Worm (Caenorhabditis elegans) whole organism, early embryonic: ENCODE measurements around the gene str-231.

Experiments used
- B0310.2 ChIP-seq: sonication (generic microtip); optimal IDR thresholded peaks from 2 replicates; lab custom pipeline; 2016; ENCODE audit warnings: mild to moderate bottlenecking, missing genetic modification characterization, missing compliant biosample characterization
- F13C5.2 ChIP-seq: sonication (generic microtip); optimal IDR thresholded peaks from 2 replicates; lab custom pipeline; 2017; ENCODE audit warnings: mild to moderate bottlenecking, missing genetic modification characterization, inconsistent platforms, missing compliant biosample characterization
- aly-1 ChIP-seq: sonication (generic microtip); optimal IDR thresholded peaks from 2 replicates; lab custom pipeline; 2016; ENCODE audit warnings: missing genetic modification characterization, missing compliant biosample characterization
- ama-1 ChIP-seq: fragments of 150-350 bp; optimal IDR thresholded peaks from 2 replicates; lab custom pipeline; 2014
- ceh-13 ChIP-seq: fragments of 200-800 bp; sonication (Bioruptor generic); optimal IDR thresholded peaks from 2 replicates; lab custom pipeline; 2018; ENCODE audit warnings: mild to moderate bottlenecking, missing genetic modification characterization, missing compliant biosample characterization
- ceh-36 ChIP-seq: sonication (generic microtip); optimal IDR thresholded peaks from 2 replicates; lab custom pipeline; 2016; ENCODE audit warnings: missing genetic modification characterization, inconsistent platforms, missing compliant biosample characterization
- ets-7 ChIP-seq: sonication (generic microtip); optimal IDR thresholded peaks from 2 replicates; lab custom pipeline; 2016; ENCODE audit warnings: missing genotype, missing genetic modification characterization, missing compliant biosample characterization
- flt-1 ChIP-seq: fragments of 200-800 bp; sonication (Bioruptor generic); IDR thresholded peaks from 2 replicates; pipeline ENCODE4 v1.3.6; 2022; ENCODE audit warnings: missing genetic modification characterization, missing compliant biosample characterization
- hmbx-1 ChIP-seq: sonication (generic microtip); optimal IDR thresholded peaks from 2 replicates; lab custom pipeline; 2016; ENCODE audit warnings: mild to moderate bottlenecking, missing genetic modification characterization, missing compliant biosample characterization
- hmg-4 ChIP-seq: fragments of 200-800 bp; sonication (Bioruptor generic); optimal IDR thresholded peaks from 2 replicates; lab custom pipeline; 2018; ENCODE audit warnings: mild to moderate bottlenecking, missing genetic modification characterization, missing compliant biosample characterization
- hnd-1 ChIP-seq: sonication (generic microtip); optimal IDR thresholded peaks from 2 replicates; lab custom pipeline; 2016; ENCODE audit warnings: missing genetic modification characterization, missing compliant biosample characterization
- pes-1 ChIP-seq: fragments of 200-800 bp; sonication (Bioruptor generic); IDR thresholded peaks from 2 replicates; pipeline ENCODE4 v1.3.6; 2022; ENCODE audit warnings: missing genetic modification reagents, missing genetic modification characterization, missing compliant biosample characterization
- scrt-1 ChIP-seq: fragments of 200-800 bp; sonication (Bioruptor generic); IDR thresholded peaks from 2 replicates; pipeline ENCODE4 v1.3.6; 2022; ENCODE audit warnings: missing genetic modification characterization, missing compliant biosample characterization
- sea-1 ChIP-seq: fragments of 200-800 bp; sonication (Bioruptor generic); conservative IDR thresholded peaks from 2 replicates; pipeline ENCODE4 v1.3.6; 2022; ENCODE audit warnings: missing genetic modification characterization, missing compliant biosample characterization
- tbx-11 ChIP-seq: fragments of 200-800 bp; sonication (Bioruptor generic); IDR thresholded peaks from 2 replicates; pipeline ENCODE4 v1.3.6; 2022; ENCODE audit warnings: missing genetic modification characterization, missing compliant biosample characterization
- tbx-37 ChIP-seq: fragments of 200-800 bp; sonication (Bioruptor generic); conservative IDR thresholded peaks from 2 replicates; pipeline ENCODE4 v1.3.6; 2022; ENCODE audit warnings: missing genetic modification reagents, missing genetic modification characterization, missing compliant biosample characterization
- tra-4 ChIP-seq: sonication (generic microtip); optimal IDR thresholded peaks from 2 replicates; lab custom pipeline; 2017; ENCODE audit warnings: missing genetic modification characterization, missing compliant biosample characterization

Gene str-231

DNA sequence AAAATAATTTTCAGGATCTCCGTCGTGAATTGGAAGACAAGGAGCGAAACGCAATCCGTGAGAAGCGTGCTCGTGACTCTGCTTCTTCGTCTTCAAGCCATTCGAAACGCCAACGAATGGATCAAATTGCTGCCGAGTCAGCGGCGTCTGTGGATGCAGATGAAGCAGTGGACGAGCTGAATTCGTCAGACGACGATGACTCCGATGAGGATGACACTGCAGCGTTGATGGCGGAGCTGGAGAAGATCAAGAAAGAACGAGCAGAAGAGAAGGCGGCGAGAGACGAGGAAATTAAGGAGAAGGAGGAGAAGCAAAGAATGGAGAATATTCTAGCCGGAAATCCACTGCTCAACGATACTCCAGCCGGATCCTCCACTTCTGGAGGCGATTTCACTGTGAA is 16.2 kb upstream of the str-231 start:
- no peak for TF ChIP-seq ets-7 (tag; lab: Kevin White, UChicago)
- no peak for TF ChIP-seq ceh-13
- TF ChIP-seq ama-1 (lab: Kevin White, UChicago) = no peak
- no peak for TF ChIP-seq tbx-11 (GFP tag; lab: Robert Waterston, UW)
- TF ChIP-seq F13C5.2 (tag; lab: Kevin White, UChicago) = no peak
- TF ChIP-seq hmbx-1 (tag; lab: Kevin White, UChicago) = no peak
- no peak for TF ChIP-seq flt-1 (GFP tag; lab: Robert Waterston, UW)
- no peak for TF ChIP-seq ceh-36
- TF ChIP-seq tra-4 = no peak
- no peak for TF ChIP-seq tbx-37 (GFP tag; lab: Robert Waterston, UW)
- no peak for TF ChIP-seq hmg-4 (GFP tag; lab: Kevin White, UChicago)

DNA sequence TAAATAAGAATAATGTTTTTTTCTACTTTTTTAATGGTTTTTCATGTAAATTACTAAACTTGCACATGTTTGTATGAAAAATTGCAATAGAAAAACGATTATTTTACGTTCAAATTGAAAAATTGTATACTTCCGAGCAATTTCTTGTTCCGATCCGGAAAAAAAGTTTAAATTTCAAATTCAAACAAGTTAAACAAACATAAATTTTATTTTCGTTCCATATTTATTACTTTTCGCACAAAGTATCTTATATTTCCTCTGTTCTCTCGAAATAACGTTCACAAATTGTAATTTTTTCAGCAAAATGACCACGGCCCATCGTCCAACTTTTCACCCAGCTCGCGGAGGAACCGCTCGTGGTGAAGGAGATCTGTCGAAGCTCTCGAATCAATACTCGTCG is 15.6 kb upstream of the str-231 start, which contains the start of gene cwc-15:
Gene cwc-15 (plus strand): TSS at position 301 of the 400 bp plus-strand sequence.
- no peak for TF ChIP-seq ets-7 (tag; lab: Kevin White, UChicago)
- no peak for TF ChIP-seq ceh-13
- no peak for TF ChIP-seq tra-4
- TF ChIP-seq tbx-11 (GFP tag; lab: Robert Waterston, UW) = no peak
- TF ChIP-seq aly-1 = no peak
- TF ChIP-seq F13C5.2 (tag; lab: Kevin White, UChicago) = no peak
- TF ChIP-seq hnd-1 (tag; lab: Kevin White, UChicago) = no peak
- TF ChIP-seq flt-1 (GFP tag; lab: Robert Waterston, UW) = no peak

DNA sequence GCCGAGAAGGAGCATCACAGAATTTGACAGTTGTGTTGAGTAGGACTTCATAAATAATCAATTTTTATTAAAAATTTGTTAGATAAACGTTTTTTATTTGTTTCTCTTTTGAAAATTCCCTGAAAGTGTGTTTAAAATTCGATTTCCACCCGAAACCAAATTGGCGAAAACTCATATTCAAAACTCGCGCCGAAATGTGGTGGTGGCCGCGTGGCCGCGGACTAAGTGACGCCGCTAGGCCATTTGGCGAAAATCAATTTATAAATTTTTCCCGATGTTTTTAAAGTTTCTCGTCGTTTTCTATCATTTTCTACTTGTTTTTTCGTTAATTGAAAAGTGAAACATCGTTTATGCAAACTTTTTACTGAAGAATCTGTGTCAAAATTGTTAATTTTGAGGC is 15.2 kb upstream of the str-231 start:
- TF ChIP-seq aly-1 = no peak
- TF ChIP-seq sea-1 (GFP tag; lab: Robert Waterston, UW) = no peak
- peak; percentile 83 for TF ChIP-seq tbx-37 (GFP tag; lab: Robert Waterston, UW)
- no peak for TF ChIP-seq ama-1 (lab: Kevin White, UChicago)
- TF ChIP-seq pes-1 = no peak; the same call in 1 of the 2 replicates
- TF ChIP-seq ceh-13 = no peak

DNA sequence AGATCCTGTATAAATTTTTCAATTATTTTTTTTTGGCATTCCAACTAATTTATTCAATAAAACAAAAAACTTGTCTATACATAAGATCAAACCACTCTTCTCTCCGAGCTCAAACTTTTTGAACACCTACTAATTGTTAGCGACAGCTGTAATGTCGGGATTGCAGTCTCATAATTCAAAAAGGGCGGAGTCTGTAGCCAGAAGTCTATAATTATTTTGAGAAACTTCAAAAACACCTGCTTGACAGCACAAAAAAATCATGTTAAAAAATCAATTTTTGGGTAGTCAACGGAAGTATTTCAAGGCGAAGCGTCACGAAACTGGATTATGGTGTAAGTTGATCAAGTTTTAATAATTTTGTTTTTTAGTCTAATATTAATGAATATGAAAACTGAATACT is 12.6 kb upstream of the str-231 start, which contains the start of gene srx-44:
Gene srx-44 (plus strand): TSS at position 301 of the 400 bp plus-strand sequence.
- no peak for TF ChIP-seq ama-1 (lab: Kevin White, UChicago)
- no peak for TF ChIP-seq ets-7 (tag; lab: Kevin White, UChicago)
- TF ChIP-seq B0310.2 (tag; lab: Kevin White, UChicago) = no peak
- no peak for TF ChIP-seq hnd-1 (tag; lab: Kevin White, UChicago)
- TF ChIP-seq sea-1 (GFP tag; lab: Robert Waterston, UW) = no peak
- TF ChIP-seq F13C5.2 (tag; lab: Kevin White, UChicago) = no peak
- no peak for TF ChIP-seq tbx-37 (GFP tag; lab: Robert Waterston, UW)
- TF ChIP-seq hmg-4 (GFP tag; lab: Kevin White, UChicago) = no peak
- TF ChIP-seq tbx-11 (GFP tag; lab: Robert Waterston, UW) = no peak
- no peak for TF ChIP-seq aly-1

DNA sequence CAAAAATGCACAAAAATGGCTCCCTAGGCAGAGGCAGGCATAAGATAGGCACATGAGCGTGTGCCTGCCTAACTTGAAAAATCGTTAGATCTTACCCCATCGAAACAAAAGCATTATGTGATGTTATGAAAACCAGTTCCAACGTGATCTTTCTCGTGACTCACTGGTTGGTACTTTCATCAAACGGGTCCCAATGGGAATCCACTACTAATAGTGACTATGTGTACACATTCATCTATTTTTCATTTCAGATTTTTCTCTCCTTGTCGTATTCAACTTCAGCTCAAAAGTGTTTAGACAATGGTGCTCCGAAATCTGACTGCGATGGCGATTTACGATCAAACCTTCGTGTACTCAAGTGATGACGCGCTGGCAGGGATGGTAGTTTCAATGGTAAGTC is 10.3 kb upstream of the str-231 start, which contains the start of gene srx-43:
Gene srx-43 (plus strand): TSS at position 301 of the 400 bp plus-strand sequence.
- TF ChIP-seq tbx-37 (GFP tag; lab: Robert Waterston, UW) = no peak
- no peak for TF ChIP-seq sea-1 (GFP tag; lab: Robert Waterston, UW)
- no peak for TF ChIP-seq aly-1
- no peak for TF ChIP-seq ceh-36
- TF ChIP-seq ceh-13 = no peak
- TF ChIP-seq flt-1 (GFP tag; lab: Robert Waterston, UW) = no peak
- no peak for TF ChIP-seq hnd-1 (tag; lab: Kevin White, UChicago)
- no peak for TF ChIP-seq ama-1 (lab: Kevin White, UChicago)
- TF ChIP-seq pes-1 = no peak
- no peak for TF ChIP-seq hmg-4 (GFP tag; lab: Kevin White, UChicago)
- TF ChIP-seq B0310.2 (tag; lab: Kevin White, UChicago) = no peak
- no peak for TF ChIP-seq tbx-11 (GFP tag; lab: Robert Waterston, UW)

DNA sequence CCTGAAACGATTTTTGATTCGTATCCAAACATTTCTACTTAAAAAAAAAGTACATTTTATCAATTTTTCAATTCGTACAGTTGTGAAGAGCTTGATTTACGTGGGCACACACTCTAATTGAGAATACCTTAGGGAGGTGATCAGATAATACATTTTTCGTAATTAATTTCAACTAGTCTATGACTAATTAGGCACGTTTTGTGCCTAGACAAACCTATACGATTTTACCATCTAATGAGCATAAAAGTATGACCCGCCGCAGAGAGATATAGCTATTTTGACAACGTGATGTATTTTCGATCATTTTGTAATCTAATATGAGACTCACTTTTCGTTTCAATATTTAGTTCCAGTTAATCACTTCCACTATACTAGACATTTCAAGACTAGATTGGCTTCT is 9.6 kb upstream of the str-231 start:
- no peak for TF ChIP-seq F13C5.2 (tag; lab: Kevin White, UChicago)
- no peak for TF ChIP-seq ama-1 (lab: Kevin White, UChicago)

DNA sequence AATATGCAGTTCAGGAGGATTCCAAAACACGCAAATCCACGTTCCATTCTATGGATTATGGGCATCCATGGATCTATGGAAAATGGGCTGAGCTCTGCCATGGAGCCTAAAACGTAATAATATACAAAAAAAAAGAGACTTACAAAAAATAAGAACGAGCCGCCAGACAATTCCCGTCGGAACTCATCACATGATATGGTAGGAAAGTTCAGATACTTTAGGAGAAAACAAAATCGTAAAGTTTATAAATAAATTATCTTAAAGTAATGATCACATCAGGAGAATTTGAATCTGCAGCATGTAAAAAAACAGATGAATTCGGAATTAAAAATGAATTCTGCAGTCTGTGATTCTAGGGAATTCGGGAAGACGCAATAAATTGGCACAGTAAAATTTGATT is 8.2 kb upstream of the str-231 start, which contains the start of gene str-232:
Gene str-232 (minus strand): TSS at position 101 of the 400 bp plus-strand sequence.
- TF ChIP-seq tra-4 (no peak), ama-1 (lab: Kevin White, UChicago) (no peak), ceh-36 (no peak), tbx-11 (GFP tag; lab: Robert Waterston, UW) (no peak), flt-1 (GFP tag; lab: Robert Waterston, UW) (no peak), tbx-37 (GFP tag; lab: Robert Waterston, UW) (no peak), hmg-4 (GFP tag; lab: Kevin White, UChicago) (no peak), hmbx-1 (tag; lab: Kevin White, UChicago) (no peak), F13C5.2 (tag; lab: Kevin White, UChicago) (no peak), ceh-13 (no peak), hnd-1 (tag; lab: Kevin White, UChicago) (no peak), pes-1 (no peak), sea-1 (GFP tag; lab: Robert Waterston, UW) (no peak), ets-7 (tag; lab: Kevin White, UChicago) (no peak), B0310.2 (tag; lab: Kevin White, UChicago) (no peak), scrt-1 (GFP tag; lab: Robert Waterston, UW) (no peak), aly-1 (no peak)

DNA sequence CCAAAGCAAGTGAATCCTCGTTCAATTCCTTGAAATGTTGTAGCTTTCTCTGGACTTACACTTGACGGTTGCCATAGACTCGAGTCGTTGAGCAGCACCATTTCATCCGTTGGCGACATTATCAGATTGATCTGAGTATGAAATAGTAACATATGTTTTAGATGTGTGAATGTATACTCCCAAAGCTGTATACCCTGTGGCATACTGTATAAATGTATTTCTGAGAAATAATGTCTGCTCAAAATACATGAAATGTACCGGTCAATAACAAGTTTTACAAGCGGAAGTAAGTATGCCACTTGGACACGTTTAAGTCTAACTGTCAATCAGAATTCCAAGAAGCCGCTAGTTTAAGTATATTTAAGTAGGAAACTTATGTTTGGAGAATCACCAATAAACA is 2.2 kb upstream of the str-231 start, which contains the start of gene str-233:
Gene str-233 (minus strand): TSS at position 101 of the 400 bp plus-strand sequence.
- no peak for TF ChIP-seq ceh-36
- TF ChIP-seq hmg-4 (GFP tag; lab: Kevin White, UChicago) = no peak
- no peak for TF ChIP-seq pes-1
- no peak for TF ChIP-seq tbx-37 (GFP tag; lab: Robert Waterston, UW)
- TF ChIP-seq aly-1 = no peak
